Worm (Caenorhabditis elegans) whole organism, young adult: ENCODE measurements around the gene snf-10.

Experiments used
- F37B4.10 ChIP-seq: fragments of 200-800 bp; sonication (Bioruptor generic); IDR thresholded peaks from 2 replicates; pipeline ENCODE4 v1.3.6; 2022; ENCODE audit warnings: missing genetic modification characterization, missing compliant biosample characterization
- K11D2.4 ChIP-seq: fragments of 200-800 bp; sonication (Bioruptor generic); IDR thresholded peaks from 2 replicates; pipeline ENCODE4 v1.3.6; 2022; ENCODE audit warnings: missing genetic modification reagents, missing genetic modification characterization, missing compliant biosample characterization
- akir-1 ChIP-seq: fragments of 200-800 bp; sonication (Bioruptor generic); optimal IDR thresholded peaks from 2 replicates; lab custom pipeline; 2018; ENCODE audit warnings: mild to moderate bottlenecking, missing genetic modification characterization, moderate library complexity, missing compliant biosample characterization
- cebp-2 ChIP-seq: fragments of 200-800 bp; sonication (Bioruptor generic); IDR thresholded peaks from 2 replicates; pipeline ENCODE4 v1.3.6; 2022; ENCODE audit warnings: missing genetic modification characterization, missing compliant biosample characterization
- efl-1 ChIP-seq: fragments of 150-350 bp; optimal IDR thresholded peaks from 2 replicates; lab custom pipeline; 2014; ENCODE audit warnings: missing biosample characterization, missing genetic modification reagents, missing genetic modification characterization
- egrh-3 ChIP-seq: fragments of 200-800 bp; sonication (Bioruptor generic); IDR thresholded peaks from 2 replicates; pipeline ENCODE4 v1.3.6; 2022; ENCODE audit warnings: missing genetic modification reagents, missing genetic modification characterization, missing compliant biosample characterization
- hmg-1.2 ChIP-seq: fragments of 200-800 bp; sonication (Bioruptor generic); IDR thresholded peaks from 2 replicates; pipeline ENCODE4 v1.3.6; 2022; ENCODE audit warnings: missing genetic modification reagents, missing genetic modification characterization, missing compliant biosample characterization
- let-526 ChIP-seq: fragments of 200-800 bp; sonication (Bioruptor generic); IDR thresholded peaks from 2 replicates; pipeline ENCODE4 v1.3.6; 2022; ENCODE audit warnings: missing genetic modification reagents, missing genetic modification characterization, missing compliant biosample characterization
- lin-35 ChIP-seq, 3 experiments: fragments of 150-350 bp in 2 of 3; sonication (generic microtip) in 1 of 3; optimal IDR thresholded peaks; 2 replicates each; lab custom pipeline; 2014 to 2018; ENCODE audit warnings: missing biosample characterization in 3 of 3, missing genetic modification characterization in 3 of 3, missing genetic modification reagents in 3 of 3
- madf-6 ChIP-seq: fragments of 200-800 bp; sonication (Bioruptor generic); IDR thresholded peaks from 2 replicates; pipeline ENCODE4 v1.3.6; 2022; ENCODE audit warnings: missing genetic modification reagents, missing genetic modification characterization, missing compliant biosample characterization
- mes-4 ChIP-seq: sonication (generic microtip); optimal IDR thresholded peaks from 2 replicates; lab custom pipeline; 2016; ENCODE audit warnings: missing genotype, missing genetic modification characterization, missing compliant biosample characterization
- nfya-2 ChIP-seq: fragments of 200-800 bp; sonication (Bioruptor generic); IDR thresholded peaks from 2 replicates; pipeline ENCODE4 v1.3.6; 2022; ENCODE audit warnings: missing genetic modification reagents, missing genetic modification characterization, missing compliant biosample characterization
- nhr-80 ChIP-seq: sonication (generic microtip); optimal IDR thresholded peaks from 2 replicates; lab custom pipeline; 2016; ENCODE audit warnings: missing genetic modification characterization, missing compliant biosample characterization
- snpc-4 ChIP-seq, 5 experiments: fragments of 150-350 bp in 1 of 5; sonication (generic microtip) in 4 of 5; optimal IDR thresholded peaks; 2 replicates each; lab custom pipeline; 2014 to 2018; ENCODE audit warnings: missing genetic modification characterization in 5 of 5, missing biosample characterization in 3 of 5, antibody characterized with exemption in 2 of 5, mild to moderate bottlenecking in 2 of 5, missing compliant biosample characterization in 2 of 5, missing genotype in 2 of 5, moderate library complexity in 2 of 5, missing genetic modification reagents in 1 of 5
- tlf-1 ChIP-seq: fragments of 200-800 bp; sonication (Bioruptor generic); optimal IDR thresholded peaks from 2 replicates; lab custom pipeline; 2018; ENCODE audit warnings: mild to moderate bottlenecking, missing genetic modification characterization, missing compliant biosample characterization
- zim-3 ChIP-seq: sonication (generic microtip); optimal IDR thresholded peaks from 2 replicates; lab custom pipeline; 2017; ENCODE audit warnings: mild to moderate bottlenecking, missing genetic modification characterization, moderate library complexity, missing compliant biosample characterization
- ztf-6 ChIP-seq: fragments of 200-800 bp; sonication (Bioruptor generic); IDR thresholded peaks from 2 replicates; pipeline ENCODE4 v1.3.6; 2022; ENCODE audit warnings: missing genetic modification reagents, missing genetic modification characterization, missing compliant biosample characterization

snf-10 gene

ce11 chrV:10398431-10398830 is 42.2 kb downstream of the snf-10 start, which contains the start of gene ugt-2:
TSS of gene ugt-2 (plus strand) at chrV:10398801.
- no peak for TF ChIP-seq madf-6 (GFP tag; lab: Robert Waterston, UW)
- TF ChIP-seq nhr-80 (tag; lab: Kevin White, UChicago) = peak; percentile 42
- TF ChIP-seq, all 124 proteins: peak for 1

- TF ChIP-seq let-526 (no peak), hmg-1.2 (GFP tag; lab: Robert Waterston, UW) (peak; percentile 82), nhr-80 (tag; lab: Kevin White, UChicago) (peak; percentile 48), ztf-6 (GFP tag; lab: Robert Waterston, UW) (no peak), F37B4.10 (GFP tag; lab: Robert Waterston, UW) (no peak), tlf-1 (GFP tag; lab: Kevin White, UChicago) (no peak)
These were observed 45.4 kb downstream of the snf-10 start, which contains the start of the genes col-151 and ugt-1 for ce11 chrV:10395173-10395766. TSS of gene col-151 (minus strand) at chrV:10395223. TSS of gene ugt-1 (plus strand) at chrV:10395663.

ce11 chrV:10393708-10394107 is 46.9 kb downstream of the snf-10 start:
- TF ChIP-seq akir-1 (GFP tag; lab: Kevin White, UChicago) (no peak), snpc-4 (GFP tag; optimal IDR thresholded peaks at IDR 0.05; lab: Kevin White, UChicago) (no peak), snpc-4 (tag; optimal IDR thresholded peaks at IDR 0.05; lab: Kevin White, UChicago) (no peak), nfya-2 (no peak), efl-1 (GFP tag; lab: Kevin White, UChicago) (no peak), mes-4 (no peak), zim-3 (tag; lab: Kevin White, UChicago) (no peak), lin-35 (GFP tag; optimal IDR thresholded peaks at IDR 0.05; lab: Kevin White, UChicago) (no peak), cebp-2 (GFP tag; lab: Robert Waterston, UW) (no peak), K11D2.4 (GFP tag; lab: Robert Waterston, UW) (no peak), egrh-3 (GFP tag; lab: Robert Waterston, UW) (no peak; the same call in 1 of the 2 replicates)
